Worm (Caenorhabditis elegans) whole organism, midembryonic: Measurements from ENCODE around the gene ZC262.13.

Experiments
- T22C8.4 ChIP-seq: fragments of 200-800 bp; sonication (Bioruptor generic); IDR thresholded peaks from 2 replicates; pipeline ENCODE4 v1.3.6; 2022; ENCODE audit warnings: missing genetic modification characterization, missing compliant biosample characterization
- cog-1 ChIP-seq: sonication (generic microtip); optimal IDR thresholded peaks from 2 replicates; lab custom pipeline; 2016; ENCODE audit warnings: missing genetic modification characterization, missing compliant biosample characterization
- flt-1 ChIP-seq: fragments of 200-800 bp; sonication (Bioruptor generic); IDR thresholded peaks from 2 replicates; pipeline ENCODE4 v1.3.6; 2022; ENCODE audit warnings: missing genetic modification characterization, missing compliant biosample characterization
- ref-1 ChIP-seq: fragments of 200-800 bp; sonication (Bioruptor generic); conservative IDR thresholded peaks from 2 replicates; pipeline ENCODE4 v1.3.6; 2022; ENCODE audit warnings: missing genetic modification reagents, missing genetic modification characterization, missing compliant biosample characterization
- ztf-23 ChIP-seq: fragments of 200-800 bp; sonication (Bioruptor generic); IDR thresholded peaks from 2 replicates; pipeline ENCODE4 v1.3.6; 2022; ENCODE audit warnings: missing genetic modification reagents, missing genetic modification characterization, missing compliant biosample characterization

- TF ChIP-seq T22C8.4: no peak
- no peak for TF ChIP-seq flt-1 (GFP tag; lab: Robert Waterston, UW)
- no peak for TF ChIP-seq ztf-23 (GFP tag; lab: Robert Waterston, UW)
- TF ChIP-seq cog-1 (tag; lab: Kevin White, UChicago): no peak
- TF ChIP-seq ref-1: no peak
Observed at ce11 chrIII:8322645-8323213, 3.3 kb upstream of the ZC262.13 start, which contains the start of gene F10E9.1.
